Fruit fly (Drosophila melanogaster): ENCODE results near the gene CG17292.

DNA sequence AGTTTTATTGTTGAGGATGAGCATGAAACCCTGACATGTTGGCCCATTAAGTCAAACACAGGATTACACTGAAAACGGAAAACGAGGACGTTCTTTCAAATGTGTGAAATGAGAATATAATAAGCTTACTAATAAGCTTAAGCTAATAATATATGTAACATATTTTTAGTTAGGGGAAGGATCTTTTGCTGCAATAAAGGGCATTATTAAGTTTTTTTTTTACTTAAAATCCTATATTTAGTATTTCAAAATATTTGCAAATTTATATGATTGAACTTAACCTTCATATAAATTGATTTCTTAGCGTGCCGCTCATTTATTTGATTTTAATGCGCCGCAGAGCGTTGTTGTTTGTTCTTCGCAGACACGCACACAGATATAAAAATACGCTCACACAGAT, 37.1 kb upstream of the CG17292 start:
- no peak for TF ChIP-seq br (GFP tag; optimal IDR thresholded peaks at IDR 0.05)
- no peak for TF ChIP-seq fru (GFP tag; optimal IDR thresholded peaks at IDR 0.05)
